Fruit fly (Drosophila melanogaster) whole organism, wandering third instar larva: ENCODE results near the gene spg.

Source experiments
- CrebA ChIP-seq: fragments of 200-800 bp; sonication (Bioruptor generic); optimal IDR thresholded peaks from 2 replicates; lab custom pipeline; 2016; ENCODE audit warnings: missing biosample characterization, mild to moderate bottlenecking, missing genetic modification characterization, borderline replicate concordance
- Dif ChIP-seq: fragments of 200-275, 200-300 bp; sonication (Bioruptor generic); optimal IDR thresholded peaks from 2 replicates; lab custom pipeline; 2018; ENCODE audit warnings: missing biosample characterization, missing genetic modification characterization; ENCODE audit not compliant: partially characterized antibody
- HLH106 ChIP-seq: fragments of 200-800 bp; optimal IDR thresholded peaks from 3 replicates; lab custom pipeline; 2019; ENCODE audit warnings: missing biosample characterization, mild to moderate bottlenecking, missing genetic modification characterization, moderate library complexity
- Hnf4 ChIP-seq: fragments of 200-800 bp; sonication (Bioruptor generic); optimal IDR thresholded peaks from 2 replicates; lab custom pipeline; 2016; ENCODE audit warnings: missing biosample characterization, mild to moderate bottlenecking, missing genetic modification characterization
- Hr83 ChIP-seq: fragments of 200-300 bp; sonication (Bioruptor generic); optimal IDR thresholded peaks from 2 replicates; lab custom pipeline; 2016; ENCODE audit warnings: missing biosample characterization, mild to moderate bottlenecking, missing genetic modification characterization, moderate library complexity; ENCODE audit not compliant: poor library complexity, severe bottlenecking
- Jra ChIP-seq: sonication (Bioruptor generic); optimal IDR thresholded peaks from 2 replicates; lab custom pipeline; 2016; ENCODE audit warnings: missing biosample characterization, missing genetic modification characterization
- Mio ChIP-seq: sonication (Bioruptor generic); optimal IDR thresholded peaks from 2 replicates; lab custom pipeline; 2016; ENCODE audit warnings: missing biosample characterization, missing genetic modification characterization
- Myc ChIP-seq: fragments of >200 bp; optimal IDR thresholded peaks from 2 replicates; lab custom pipeline; 2017
- N ChIP-seq: fragments of >200 bp; optimal IDR thresholded peaks from 2 replicates; lab custom pipeline; 2018; ENCODE audit warnings: missing biosample characterization, missing external identifiers, missing genetic modification characterization
- OdsH ChIP-seq: fragments of 200-800 bp; sonication (Bioruptor generic); optimal IDR thresholded peaks from 2 replicates; lab custom pipeline; 2016; ENCODE audit warnings: missing biosample characterization, mild to moderate bottlenecking, missing genetic modification characterization
- Rel ChIP-seq, 2 experiments: fragments of 200-800 bp; sonication (Bioruptor generic) in 1 of 2; optimal IDR thresholded peaks; 2 replicates in 1 of 2; 3 replicates in 1 of 2; lab custom pipeline; 2016 to 2019; ENCODE audit warnings: mild to moderate bottlenecking in 2 of 2, missing biosample characterization in 2 of 2, missing genetic modification characterization in 2 of 2, moderate library complexity in 1 of 2
- Sp1 ChIP-seq: fragments of 200-800 bp; sonication (Bioruptor generic); optimal IDR thresholded peaks from 3 replicates; lab custom pipeline; 2019; ENCODE audit warnings: missing biosample characterization, mild to moderate bottlenecking, missing genetic modification characterization, moderate library complexity
- Vsx2 ChIP-seq: fragments of 200-300, 225-300 bp; sonication (Bioruptor generic); optimal IDR thresholded peaks from 2 replicates; lab custom pipeline; 2018; ENCODE audit warnings: missing biosample characterization, missing genetic modification characterization; ENCODE audit not compliant: partially characterized antibody
- br ChIP-seq: fragments of 200-800 bp; sonication (Bioruptor generic); optimal IDR thresholded peaks from 2 replicates; lab custom pipeline; 2016; ENCODE audit warnings: missing biosample characterization, missing genetic modification characterization
- dmrt93B ChIP-seq: fragments of 200-800 bp; sonication (Bioruptor generic); optimal IDR thresholded peaks from 2 replicates; lab custom pipeline; 2018; ENCODE audit warnings: missing biosample characterization, mild to moderate bottlenecking, missing genetic modification characterization
- dsf ChIP-seq: sonication (Bioruptor generic); optimal IDR thresholded peaks from 2 replicates; lab custom pipeline; 2016; ENCODE audit warnings: missing biosample characterization, missing genetic modification characterization, borderline replicate concordance
- ey ChIP-seq: fragments of 200-800 bp; sonication (Bioruptor generic); optimal IDR thresholded peaks from 2 replicates; lab custom pipeline; 2016; ENCODE audit warnings: missing biosample characterization, missing genetic modification characterization
- foxo ChIP-seq, 2 experiments: fragments of 200-800 bp; sonication (Bioruptor generic); optimal IDR thresholded peaks; 2 replicates in 1 of 2; 3 replicates in 1 of 2; lab custom pipeline; 2016 to 2017; ENCODE audit warnings: missing biosample characterization in 2 of 2, missing genetic modification characterization in 2 of 2
- fru ChIP-seq: fragments of 200-800 bp; sonication (Bioruptor generic); optimal IDR thresholded peaks from 3 replicates; lab custom pipeline; 2016; ENCODE audit warnings: missing biosample characterization, mild to moderate bottlenecking, missing genetic modification characterization
- h ChIP-seq: fragments of 200-800 bp; sonication (Bioruptor generic); optimal IDR thresholded peaks from 3 replicates; lab custom pipeline; 2016; ENCODE audit warnings: missing biosample characterization, mild to moderate bottlenecking, missing genetic modification characterization
- jim ChIP-seq: fragments of 175-275, 200-325 bp; sonication (Bioruptor generic); optimal IDR thresholded peaks from 2 replicates; lab custom pipeline; 2016; ENCODE audit warnings: missing biosample characterization, mild to moderate bottlenecking, missing genetic modification characterization
- lola ChIP-seq: fragments of >200 bp; optimal IDR thresholded peaks from 2 replicates; lab custom pipeline; 2017; ENCODE audit warnings: missing biosample characterization, missing genetic modification characterization
- pan ChIP-seq: fragments of >200 bp; optimal IDR thresholded peaks from 2 replicates; lab custom pipeline; 2017
- psq ChIP-seq: fragments of 200-800 bp; sonication (Bioruptor generic); optimal IDR thresholded peaks from 3 replicates; lab custom pipeline; 2017; ENCODE audit warnings: missing biosample characterization, mild to moderate bottlenecking, missing genetic modification characterization, moderate library complexity
- rgr ChIP-seq: fragments of 200-800 bp; sonication (Bioruptor generic); optimal IDR thresholded peaks from 3 replicates; lab custom pipeline; 2016; ENCODE audit warnings: missing biosample characterization, mild to moderate bottlenecking, missing genetic modification characterization
- sage ChIP-seq: fragments of 200-800 bp; sonication (Bioruptor generic); optimal IDR thresholded peaks from 2 replicates; lab custom pipeline; 2016; ENCODE audit warnings: missing biosample characterization, mild to moderate bottlenecking, missing genetic modification characterization
- sv ChIP-seq: fragments of 200-800 bp; sonication (Bioruptor generic); optimal IDR thresholded peaks from 3 replicates; lab custom pipeline; 2016; ENCODE audit warnings: missing biosample characterization, missing genetic modification characterization
- tai ChIP-seq: sonication (Bioruptor generic); optimal IDR thresholded peaks from 2 replicates; lab custom pipeline; 2016; ENCODE audit warnings: missing biosample characterization, missing genetic modification characterization
- woc ChIP-seq: sonication (Bioruptor generic); optimal IDR thresholded peaks from 2 replicates; lab custom pipeline; 2016; ENCODE audit warnings: missing biosample characterization, mild to moderate bottlenecking, missing genetic modification characterization

Gene spg

dm6 chr3R:28901468-28902163 lies 56.5 kb downstream of the spg start:
- no peak for TF ChIP-seq sv (GFP tag; lab: Kevin White, UChicago)
- no peak for TF ChIP-seq Jra (GFP tag; lab: Kevin White, UChicago)
- no peak for TF ChIP-seq Vsx2
- TF ChIP-seq Dif = no peak
- TF ChIP-seq Sp1 (GFP tag; lab: Kevin White, UChicago) = no peak
- TF ChIP-seq woc (GFP tag; lab: Kevin White, UChicago) = no peak
- TF ChIP-seq foxo (GFP tag; optimal IDR thresholded peaks at IDR 0.05; lab: Kevin White, UChicago) = no peak
- TF ChIP-seq psq (GFP tag; lab: Kevin White, UChicago) = no peak
- no peak for TF ChIP-seq sage

dm6 chr3R:28903392-28903791 lies 58.3 kb downstream of the spg start:
- TF ChIP-seq foxo (GFP tag; optimal IDR thresholded peaks at IDR 0.05; lab: Kevin White, UChicago) (no peak), Rel (GFP tag; optimal IDR thresholded peaks at IDR 0.05; lab: Kevin White, UChicago) (no peak), Rel (tag; optimal IDR thresholded peaks at IDR 0.05; lab: Kevin White, UChicago) (peak; percentile 21)

dm6 chr3R:28904174-28904573 lies 59.1 kb downstream of the spg start:
- TF ChIP-seq sv (GFP tag; lab: Kevin White, UChicago) (no peak), Hnf4 (GFP tag; lab: Kevin White, UChicago) (no peak), Dif (no peak), dsf (GFP tag; lab: Kevin White, UChicago) (no peak), Mio (GFP tag; lab: Kevin White, UChicago) (no peak), Myc (lab: Kevin White, UChicago) (no peak)

- TF ChIP-seq br = peak; percentile 31
- TF ChIP-seq Rel (GFP tag; optimal IDR thresholded peaks at IDR 0.05; lab: Kevin White, UChicago) = no peak
- no peak for TF ChIP-seq Rel (tag; optimal IDR thresholded peaks at IDR 0.05; lab: Kevin White, UChicago)
- peak; percentile 4 for TF ChIP-seq fru (GFP tag; lab: Kevin White, UChicago)
- peak; percentile 20 for TF ChIP-seq dmrt93B (GFP tag; lab: Kevin White, UChicago)
- peak; percentile 45 for TF ChIP-seq h (GFP tag; lab: Kevin White, UChicago)
- no peak for TF ChIP-seq N (GFP tag; lab: Kevin White, UChicago)
- TF ChIP-seq CrebA (GFP tag; lab: Kevin White, UChicago) = no peak
- peak; percentile 53 for TF ChIP-seq sv (GFP tag; lab: Kevin White, UChicago)
- peak in 1 of 2 experiments; percentile 56 for TF ChIP-seq foxo (GFP tag; optimal IDR thresholded peaks at IDR 0.05; lab: Kevin White, UChicago)
- TF ChIP-seq rgr (GFP tag; lab: Kevin White, UChicago) = peak; percentile 65
- TF ChIP-seq HLH106 = peak; percentile 54
- peak; percentile 50 for TF ChIP-seq ey (GFP tag; lab: Kevin White, UChicago)
- TF ChIP-seq Myc (lab: Kevin White, UChicago) = no peak
Measured at dm6 chr3R:28904816-28905435, 59.9 kb downstream of the spg start.

- TF ChIP-seq sv (GFP tag; lab: Kevin White, UChicago) (peak; percentile 46), HLH106 (no peak)
- TF ChIP-seq, all 38 proteins: peak for 1
Measured at dm6 chr3R:28911758-28912157, 66.7 kb downstream of the spg start.

dm6 chr3R:28913039-28913438 lies 68.0 kb downstream of the spg start:
- TF ChIP-seq jim (GFP tag; lab: Kevin White, UChicago) (no peak), lola (GFP tag; lab: Kevin White, UChicago) (no peak), OdsH (GFP tag; lab: Kevin White, UChicago) (no peak), tai (GFP tag; lab: Kevin White, UChicago) (no peak), sv (GFP tag; lab: Kevin White, UChicago) (no peak), foxo (GFP tag; optimal IDR thresholded peaks at IDR 0.05; lab: Kevin White, UChicago) (no peak), Sp1 (GFP tag; lab: Kevin White, UChicago) (no peak), Vsx2 (no peak), fru (GFP tag; lab: Kevin White, UChicago) (no peak), Hr83 (GFP tag; lab: Kevin White, UChicago) (no peak), Rel (GFP tag; optimal IDR thresholded peaks at IDR 0.05; lab: Kevin White, UChicago) (no peak), Rel (tag; optimal IDR thresholded peaks at IDR 0.05; lab: Kevin White, UChicago) (no peak), pan (lab: Kevin White, UChicago) (no peak)
